Fruit fly (Drosophila melanogaster) whole organism, embryonic: ENCODE data around the gene CG3448.

Source experiments
- Adf1 ChIP-seq: fragments of 200-800 bp; sonication (Bioruptor generic); IDR thresholded peaks from 2 replicates; pipeline ENCODE4 v1.3.6; 2022; ENCODE audit warnings: missing biosample characterization, missing genetic modification characterization
- BtbVII ChIP-seq: fragments of 200-800 bp; sonication (Bioruptor generic); optimal IDR thresholded peaks from 3 replicates; lab custom pipeline; 2017; ENCODE audit warnings: missing biosample characterization, mild to moderate bottlenecking, missing genetic modification characterization
- CG10366 ChIP-seq: fragments of 200-800 bp; sonication (Bioruptor generic); IDR thresholded peaks from 2 replicates; pipeline ENCODE4 v1.3.6; 2022; ENCODE audit warnings: missing biosample characterization, missing genetic modification characterization
- CG10431 ChIP-seq: fragments of 200-800 bp; sonication (Bioruptor generic); optimal IDR thresholded peaks from 3 replicates; lab custom pipeline; 2018; ENCODE audit warnings: missing biosample characterization, mild to moderate bottlenecking, missing genetic modification characterization
- CG10959 ChIP-seq: fragments of 200-800 bp; sonication (Bioruptor generic); IDR thresholded peaks from 2 replicates; pipeline ENCODE4 v1.3.6; 2022; ENCODE audit warnings: missing biosample characterization, missing genetic modification characterization
- CG11723 ChIP-seq: fragments of 200-800 bp; sonication (Bioruptor generic); optimal IDR thresholded peaks from 2 replicates; lab custom pipeline; 2017; ENCODE audit warnings: missing biosample characterization, mild to moderate bottlenecking, missing genetic modification characterization
- CG12104 ChIP-seq: fragments of 200-800 bp; sonication (Bioruptor generic); optimal IDR thresholded peaks from 3 replicates; lab custom pipeline; 2016; ENCODE audit warnings: missing biosample characterization, missing genetic modification characterization
- CG13624 ChIP-seq: fragments of 200-800 bp; sonication (Bioruptor generic); optimal IDR thresholded peaks from 2 replicates; lab custom pipeline; 2016; ENCODE audit warnings: missing biosample characterization, missing genetic modification characterization
- CG13894 ChIP-seq: fragments of 200-800 bp; sonication (Bioruptor generic); optimal IDR thresholded peaks from 3 replicates; lab custom pipeline; 2018; ENCODE audit warnings: missing biosample characterization, mild to moderate bottlenecking, missing genetic modification characterization, moderate library complexity
- CG14441 ChIP-seq: fragments of 200-800 bp; sonication (Bioruptor generic); IDR thresholded peaks from 2 replicates; pipeline ENCODE4 v1.3.6; 2022; ENCODE audit warnings: missing biosample characterization, missing genetic modification characterization
- CG15514 ChIP-seq: fragments of 200-800 bp; sonication (Bioruptor generic); optimal IDR thresholded peaks from 3 replicates; lab custom pipeline; 2017; ENCODE audit warnings: missing biosample characterization, missing genetic modification characterization, mild to moderate bottlenecking, moderate library complexity, missing genetic modification reagents
- CG15696 ChIP-seq: fragments of 200-800 bp; sonication (Bioruptor generic); optimal IDR thresholded peaks from 2 replicates; lab custom pipeline; 2019; ENCODE audit warnings: missing biosample characterization, mild to moderate bottlenecking, missing genetic modification characterization, moderate library complexity
- CG16815 ChIP-seq: fragments of 200-800 bp; sonication (Bioruptor generic); optimal IDR thresholded peaks from 3 replicates; lab custom pipeline; 2017; ENCODE audit warnings: missing biosample characterization, mild to moderate bottlenecking, missing genetic modification characterization
- CG17802 ChIP-seq: fragments of 200-800 bp; sonication (Bioruptor generic); optimal IDR thresholded peaks from 2 replicates; lab custom pipeline; 2018; ENCODE audit warnings: missing biosample characterization, mild to moderate bottlenecking, missing genetic modification characterization, moderate library complexity
- CG1792 ChIP-seq: fragments of 200-800 bp; sonication (Bioruptor generic); optimal IDR thresholded peaks from 2 replicates; lab custom pipeline; 2016; ENCODE audit warnings: missing biosample characterization, missing genetic modification characterization
- CG42726 ChIP-seq: fragments of 200-800 bp; sonication (Bioruptor generic); IDR thresholded peaks from 2 replicates; pipeline ENCODE4 v1.3.6; 2022; ENCODE audit warnings: missing biosample characterization, missing genetic modification characterization; ENCODE audit not compliant: partially characterized antibody
- CG4854 ChIP-seq: fragments of 200-800 bp; sonication (Bioruptor generic); optimal IDR thresholded peaks from 2 replicates; lab custom pipeline; 2016; ENCODE audit warnings: missing biosample characterization, missing genetic modification characterization, inconsistent platforms
- CG6254 ChIP-seq: fragments of 200-800 bp; sonication (Bioruptor generic); optimal IDR thresholded peaks from 3 replicates; lab custom pipeline; 2017; ENCODE audit warnings: mild to moderate bottlenecking, missing biosample characterization, missing genetic modification reagents, missing genetic modification characterization
- CG7556 ChIP-seq: fragments of 200-800 bp; sonication (Bioruptor generic); optimal IDR thresholded peaks from 2 replicates; lab custom pipeline; 2017; ENCODE audit warnings: missing biosample characterization, mild to moderate bottlenecking, missing genetic modification characterization
- CG7786 ChIP-seq: fragments of 200-800 bp; sonication (Bioruptor generic); optimal IDR thresholded peaks from 2 replicates; lab custom pipeline; 2016; ENCODE audit warnings: missing biosample characterization, missing genetic modification characterization
- CG7928 ChIP-seq: fragments of 200-800 bp; sonication (Bioruptor generic); optimal IDR thresholded peaks from 2 replicates; lab custom pipeline; 2017; ENCODE audit warnings: missing biosample characterization, mild to moderate bottlenecking, missing genetic modification characterization
- CG9817 ChIP-seq: fragments of 200-800 bp; sonication (Bioruptor generic); optimal IDR thresholded peaks from 2 replicates; lab custom pipeline; 2018; ENCODE audit warnings: missing biosample characterization, mild to moderate bottlenecking, missing genetic modification characterization, moderate library complexity
- CHES-1-like ChIP-seq: fragments of 200-800 bp; sonication (Bioruptor generic); optimal IDR thresholded peaks from 2 replicates; lab custom pipeline; 2016; ENCODE audit warnings: missing biosample characterization, missing genetic modification characterization
- Dip3 ChIP-seq: fragments of 200-800 bp; sonication (Bioruptor generic); optimal IDR thresholded peaks from 3 replicates; lab custom pipeline; 2016; ENCODE audit warnings: missing biosample characterization, missing genetic modification characterization
- Dp ChIP-seq: fragments of 200-800 bp; sonication (Bioruptor generic); optimal IDR thresholded peaks from 2 replicates; lab custom pipeline; 2018; ENCODE audit warnings: missing biosample characterization, mild to moderate bottlenecking, missing genetic modification characterization, moderate library complexity
- Ets65A ChIP-seq: fragments of 200-800 bp; sonication (Bioruptor generic); peaks from one replicate; lab custom pipeline; 2016; ENCODE audit warnings: missing biosample characterization, missing genetic modification characterization
- HmgZ ChIP-seq: fragments of 200-800 bp; sonication (Bioruptor generic); optimal IDR thresholded peaks from 2 replicates; lab custom pipeline; 2018; ENCODE audit warnings: missing biosample characterization, mild to moderate bottlenecking, missing genetic modification characterization
- MBD-R2 ChIP-seq: fragments of 200-800 bp; sonication (Bioruptor generic); IDR thresholded peaks from 2 replicates; pipeline ENCODE4 v1.3.6; 2022; ENCODE audit warnings: missing biosample characterization, missing genetic modification characterization
- MESR4 ChIP-seq: fragments of 200-800 bp; sonication (Bioruptor generic); optimal IDR thresholded peaks from 2 replicates; lab custom pipeline; 2018; ENCODE audit warnings: missing biosample characterization, mild to moderate bottlenecking, missing genetic modification characterization, moderate library complexity
- MTF-1 ChIP-seq: fragments of 200-800 bp; sonication (Bioruptor generic); optimal IDR thresholded peaks from 2 replicates; lab custom pipeline; 2018; ENCODE audit warnings: missing biosample characterization, mild to moderate bottlenecking, missing genetic modification characterization, borderline replicate concordance
- Pdp1 ChIP-seq, 2 experiments: fragments of 200-800 bp; sonication (Bioruptor generic); optimal IDR thresholded peaks; 3 replicates each; lab custom pipeline; 2016; ENCODE audit warnings: missing biosample characterization in 2 of 2, missing genetic modification characterization in 2 of 2, mild to moderate bottlenecking in 1 of 2, moderate library complexity in 1 of 2
- Ptx1 ChIP-seq: fragments of 200-800 bp; sonication (Bioruptor generic); IDR thresholded peaks from 2 replicates; pipeline ENCODE4 v1.3.6; 2022; ENCODE audit warnings: missing biosample characterization, missing genetic modification characterization
- Side ChIP-seq: fragments of 200-800 bp; sonication (Bioruptor generic); optimal IDR thresholded peaks from 2 replicates; lab custom pipeline; 2016; ENCODE audit warnings: missing biosample characterization, missing genetic modification characterization
- Sin3A ChIP-seq: fragments of >200 bp; optimal IDR thresholded peaks from 2 replicates; lab custom pipeline; 2018
- Spps ChIP-seq: fragments of 200-800 bp; sonication (Bioruptor generic); optimal IDR thresholded peaks from 2 replicates; lab custom pipeline; 2018; ENCODE audit warnings: missing biosample characterization, mild to moderate bottlenecking, missing genetic modification characterization
- bab2 ChIP-seq: fragments of 200-800 bp; sonication (Bioruptor generic); optimal IDR thresholded peaks from 2 replicates; lab custom pipeline; 2016; ENCODE audit warnings: missing biosample characterization, missing genetic modification characterization
- btn ChIP-seq: fragments of 200-800 bp; sonication (Bioruptor generic); optimal IDR thresholded peaks from 2 replicates; lab custom pipeline; 2016; ENCODE audit warnings: missing biosample characterization, missing genetic modification characterization
- cad ChIP-seq: fragments of >200 bp; optimal IDR thresholded peaks from 2 replicates; lab custom pipeline; 2017; ENCODE audit warnings: missing biosample characterization, missing genetic modification characterization
- disco-r ChIP-seq: fragments of 200-800 bp; sonication (Bioruptor generic); optimal IDR thresholded peaks from 2 replicates; lab custom pipeline; 2016; ENCODE audit warnings: missing biosample characterization, missing genetic modification characterization
- dysf ChIP-seq: fragments of 200-800 bp; sonication (Bioruptor generic); IDR thresholded peaks from 3 replicates; pipeline ENCODE4 v1.3.6; 2022; ENCODE audit warnings: missing biosample characterization, missing genetic modification characterization
- en ChIP-seq: fragments of 200-800 bp; sonication (Bioruptor generic); optimal IDR thresholded peaks from 2 replicates; lab custom pipeline; 2016; ENCODE audit warnings: missing biosample characterization, missing genetic modification characterization
- fd102C ChIP-seq: fragments of 200-800 bp; sonication (Bioruptor generic); optimal IDR thresholded peaks from 2 replicates; lab custom pipeline; 2018; ENCODE audit warnings: missing biosample characterization, mild to moderate bottlenecking, missing genetic modification characterization, moderate library complexity
- grn ChIP-seq: fragments of 200-800 bp; sonication (Bioruptor generic); optimal IDR thresholded peaks from 3 replicates; lab custom pipeline; 2017; ENCODE audit warnings: missing biosample characterization, missing genetic modification characterization
- inv ChIP-seq: fragments of 200-800 bp; sonication (Bioruptor generic); IDR thresholded peaks from 2 replicates; pipeline ENCODE4 v1.3.6; 2022; ENCODE audit warnings: missing biosample characterization, missing genetic modification characterization; ENCODE audit not compliant: partially characterized antibody
- ken ChIP-seq: fragments of 200-800 bp; sonication (Bioruptor generic); IDR thresholded peaks from 3 replicates; pipeline ENCODE4 v1.3.6; 2022; ENCODE audit warnings: missing biosample characterization, missing genetic modification characterization
- mld ChIP-seq: fragments of 200-800 bp; sonication (Bioruptor generic); IDR thresholded peaks from 3 replicates; pipeline ENCODE4 v1.3.6; 2022; ENCODE audit warnings: missing biosample characterization, missing genetic modification characterization; ENCODE audit not compliant: partially characterized antibody
- pho ChIP-seq: fragments of 200-800 bp; sonication (Bioruptor generic); optimal IDR thresholded peaks from 2 replicates; lab custom pipeline; 2016; ENCODE audit warnings: missing biosample characterization, missing genetic modification characterization
- psq ChIP-seq: fragments of 200-800 bp; sonication (Bioruptor generic); optimal IDR thresholded peaks from 2 replicates; lab custom pipeline; 2017; ENCODE audit warnings: missing biosample characterization, missing genetic modification characterization
- sens-2 ChIP-seq: fragments of 200-800 bp; sonication (Bioruptor generic); IDR thresholded peaks from 2 replicates; pipeline ENCODE4 v1.3.6; 2022; ENCODE audit warnings: missing biosample characterization, missing genetic modification characterization
- ssp ChIP-seq: fragments of 200-800 bp; sonication (Bioruptor generic); IDR thresholded peaks from 2 replicates; pipeline ENCODE4 v1.3.6; 2022; ENCODE audit warnings: missing biosample characterization, missing genetic modification characterization
- yki ChIP-seq: fragments of >200 bp; optimal IDR thresholded peaks from 3 replicates; lab custom pipeline; 2018

Gene CG3448

dm6 chr3L:9420054-9420818 is 31.1 kb downstream of the CG3448 start (continued):
- TF ChIP-seq MTF-1 (no peak), CG14441 (GFP tag; lab: Robert Waterston, UW) (peak; percentile 54), CG12104 (GFP tag; lab: Kevin White, UChicago) (no peak), Sin3A (lab: Kevin White, UChicago) (no peak), CG10366 (GFP tag; lab: Robert Waterston, UW) (peak; percentile 40), BtbVII (GFP tag; lab: Kevin White, UChicago) (no peak), ssp (0 out of 2 replicates have a peak, but pooled peaks have one; percentile 16), pho (no peak), Dip3 (no peak), ken (GFP tag; lab: Robert Waterston, UW) (peak; percentile 56; the same call in 1 of the 3 replicates), Side (GFP tag; lab: Kevin White, UChicago) (no peak), cad (GFP tag; lab: Kevin White, UChicago) (no peak), inv (GFP tag; lab: Robert Waterston, UW) (no peak), CG4854 (GFP tag; lab: Kevin White, UChicago) (no peak), bab2 (peak; percentile 18), CG42726 (GFP tag; lab: Robert Waterston, UW) (no peak), CG15514 (GFP tag; lab: Kevin White, UChicago) (peak; percentile 24), CG10959 (GFP tag; lab: Robert Waterston, UW) (no peak), fd102C (GFP tag; lab: Kevin White, UChicago) (no peak), CG1792 (GFP tag; lab: Kevin White, UChicago) (no peak), HmgZ (tag; lab: Kevin White, UChicago) (no peak), MESR4 (GFP tag; lab: Kevin White, UChicago) (no peak), CG17802 (tag; lab: Kevin White, UChicago) (no peak), Adf1 (GFP tag; lab: Robert Waterston, UW) (no peak), CG9817 (tag; lab: Kevin White, UChicago) (peak; percentile 15), CG7556 (GFP tag; lab: Kevin White, UChicago) (peak; percentile 62), CG16815 (no peak), CG13624 (GFP tag; lab: Kevin White, UChicago) (no peak), sens-2 (no peak), CHES-1-like (GFP tag; lab: Kevin White, UChicago) (no peak), grn (no peak), psq (GFP tag; lab: Kevin White, UChicago) (no peak), Ptx1 (GFP tag; lab: Robert Waterston, UW) (peak; percentile 65), MBD-R2 (GFP tag; lab: Robert Waterston, UW) (no peak), Pdp1 (GFP tag; optimal IDR thresholded peaks at IDR 0.05; lab: Kevin White, UChicago) (no peak), CG6254 (GFP tag; lab: Kevin White, UChicago) (no peak), Dp (GFP tag; lab: Kevin White, UChicago) (no peak), mld (no peak), disco-r (GFP tag; lab: Kevin White, UChicago) (no peak), CG7928 (GFP tag; lab: Kevin White, UChicago) (no peak), CG10431 (GFP tag; lab: Kevin White, UChicago) (no peak), btn (GFP tag; lab: Kevin White, UChicago) (no peak), en (GFP tag; lab: Kevin White, UChicago) (peak; percentile 3), yki (lab: Kevin White, UChicago) (no peak), Ets65A (GFP tag; lab: Kevin White, UChicago) (no peak), Spps (tag; lab: Kevin White, UChicago) (no peak), dysf (GFP tag; lab: Robert Waterston, UW) (no peak; the same call in 2 of the 3 replicates), CG15696 (tag; lab: Kevin White, UChicago) (no peak), CG13894 (tag; lab: Kevin White, UChicago) (no peak), CG7786 (GFP tag; lab: Kevin White, UChicago) (peak; percentile 12), CG11723 (GFP tag; lab: Kevin White, UChicago) (no peak)
